Fruit fly (Drosophila melanogaster) whole organism, embryonic: ENCODE measurements around the gene CG5892.

Experiments used
- Antp ChIP-seq: fragments of 200-800 bp; sonication (Bioruptor generic); optimal IDR thresholded peaks from 3 replicates; lab custom pipeline; 2016; ENCODE audit warnings: missing biosample characterization, missing genetic modification characterization
- CG11723 ChIP-seq: fragments of 200-800 bp; sonication (Bioruptor generic); optimal IDR thresholded peaks from 2 replicates; lab custom pipeline; 2017; ENCODE audit warnings: missing biosample characterization, mild to moderate bottlenecking, missing genetic modification characterization
- CG12219 ChIP-seq: fragments of 200-800 bp; sonication (Bioruptor generic); optimal IDR thresholded peaks from 3 replicates; lab custom pipeline; 2018; ENCODE audit warnings: missing biosample characterization, mild to moderate bottlenecking, missing genetic modification characterization
- CG13775 ChIP-seq: fragments of 200-800 bp; sonication (Bioruptor generic); optimal IDR thresholded peaks from 3 replicates; lab custom pipeline; 2017; ENCODE audit warnings: missing biosample characterization, mild to moderate bottlenecking, missing genetic modification characterization
- CG17361 ChIP-seq: fragments of 200-800 bp; sonication (Bioruptor generic); IDR thresholded peaks from 3 replicates; pipeline ENCODE4 v1.3.6; 2022; ENCODE audit warnings: missing biosample characterization, missing genetic modification characterization
- CG17612 ChIP-seq: fragments of 200-800 bp; sonication (Bioruptor generic); IDR thresholded peaks from 2 replicates; pipeline ENCODE4 v1.3.6; 2022; ENCODE audit warnings: missing biosample characterization, missing genetic modification characterization
- CG18011 ChIP-seq: fragments of 200-800 bp; sonication (Bioruptor generic); optimal IDR thresholded peaks from 2 replicates; lab custom pipeline; 2017; ENCODE audit warnings: missing biosample characterization, missing genetic modification characterization, mild to moderate bottlenecking, moderate library complexity, missing genotype
- CG30020 ChIP-seq: fragments of 200-800 bp; optimal IDR thresholded peaks from 2 replicates; lab custom pipeline; 2019; ENCODE audit warnings: missing biosample characterization, mild to moderate bottlenecking, missing genetic modification characterization, moderate library complexity
- CG30403 ChIP-seq: fragments of 200-800 bp; sonication (Bioruptor generic); optimal IDR thresholded peaks from 3 replicates; lab custom pipeline; 2016; ENCODE audit warnings: missing biosample characterization, missing genetic modification characterization
- CG31441 ChIP-seq: fragments of 200-800 bp; sonication (Bioruptor generic); IDR thresholded peaks from 2 replicates; pipeline ENCODE4 v1.3.6; 2022; ENCODE audit warnings: missing biosample characterization, missing genetic modification characterization
- CG3281 ChIP-seq: fragments of 200-800 bp; sonication (Bioruptor generic); optimal IDR thresholded peaks from 3 replicates; lab custom pipeline; 2017; ENCODE audit warnings: missing biosample characterization, mild to moderate bottlenecking, missing genetic modification characterization
- CG34376 ChIP-seq: fragments of 200-800 bp; sonication (Bioruptor generic); optimal IDR thresholded peaks from 2 replicates; lab custom pipeline; 2018; ENCODE audit warnings: missing biosample characterization, mild to moderate bottlenecking, missing genetic modification characterization
- CG3847 ChIP-seq: fragments of 200-800 bp; sonication (Bioruptor generic); IDR thresholded peaks from 2 replicates; pipeline ENCODE4 v1.3.6; 2022; ENCODE audit warnings: missing biosample characterization, missing genetic modification characterization
- CG6854 ChIP-seq: fragments of 200-800 bp; sonication (Bioruptor generic); optimal IDR thresholded peaks from 3 replicates; lab custom pipeline; 2017; ENCODE audit warnings: missing biosample characterization, mild to moderate bottlenecking, missing genetic modification characterization
- CG7357 ChIP-seq: fragments of 200-800 bp; sonication (Bioruptor generic); IDR thresholded peaks from 3 replicates; pipeline ENCODE4 v1.3.6; 2022; ENCODE audit warnings: missing biosample characterization, missing genetic modification characterization
- CG7372 ChIP-seq: fragments of 200-800 bp; sonication (Bioruptor generic); IDR thresholded peaks from 2 replicates; pipeline ENCODE4 v1.3.6; 2022; ENCODE audit warnings: missing biosample characterization, missing genetic modification characterization
- CG7839 ChIP-seq: fragments of 200-800 bp; sonication (Bioruptor generic); optimal IDR thresholded peaks from 3 replicates; lab custom pipeline; 2018; ENCODE audit warnings: missing biosample characterization, mild to moderate bottlenecking, missing genetic modification characterization, moderate library complexity
- CG8281 ChIP-seq: fragments of 200-800 bp; sonication (Bioruptor generic); optimal IDR thresholded peaks from 2 replicates; lab custom pipeline; 2018; ENCODE audit warnings: missing biosample characterization, mild to moderate bottlenecking, missing genetic modification characterization, moderate library complexity
- HLH54F ChIP-seq: fragments of 200-800 bp; sonication (Bioruptor generic); optimal IDR thresholded peaks from 3 replicates; lab custom pipeline; 2016; ENCODE audit warnings: missing biosample characterization, missing genetic modification characterization
- Hsf ChIP-seq: fragments of 200-800 bp; sonication (Bioruptor generic); optimal IDR thresholded peaks from 3 replicates; lab custom pipeline; 2016; ENCODE audit warnings: missing biosample characterization, missing genetic modification characterization
- Jarid2 ChIP-seq: fragments of 200-800 bp; sonication (Bioruptor generic); optimal IDR thresholded peaks from 3 replicates; lab custom pipeline; 2017; ENCODE audit warnings: mild to moderate bottlenecking, missing biosample characterization, missing genetic modification reagents, missing genetic modification characterization
- NC2β ChIP-seq: fragments of 200-800 bp; sonication (Bioruptor generic); optimal IDR thresholded peaks from 2 replicates; lab custom pipeline; 2016; ENCODE audit warnings: missing biosample characterization, missing genetic modification characterization
- Ravus ChIP-seq: fragments of 200-800 bp; sonication (Bioruptor generic); IDR thresholded peaks from 2 replicates; pipeline ENCODE4 v1.3.6; 2022; ENCODE audit warnings: missing biosample characterization, missing genetic modification characterization
- Side ChIP-seq: fragments of 200-800 bp; sonication (Bioruptor generic); optimal IDR thresholded peaks from 2 replicates; lab custom pipeline; 2016; ENCODE audit warnings: missing biosample characterization, missing genetic modification characterization
- az2 ChIP-seq: fragments of 200-800 bp; sonication (Bioruptor generic); optimal IDR thresholded peaks from 3 replicates; lab custom pipeline; 2016; ENCODE audit warnings: missing biosample characterization, missing genetic modification characterization
- bbx ChIP-seq: fragments of 200-800 bp; sonication (Bioruptor generic); IDR thresholded peaks from 2 replicates; pipeline ENCODE4 v1.3.6; 2022; ENCODE audit warnings: missing biosample characterization, missing genetic modification characterization; ENCODE audit not compliant: partially characterized antibody
- bowl ChIP-seq: fragments of 200-800 bp; sonication (Bioruptor generic); IDR thresholded peaks from 2 replicates; pipeline ENCODE4 v1.3.6; 2022; ENCODE audit warnings: missing biosample characterization, missing genetic modification characterization
- chif ChIP-seq, 2 experiments: fragments of 200-800 bp; sonication (Bioruptor generic); optimal IDR thresholded peaks; 3 replicates each; lab custom pipeline; 2016; ENCODE audit warnings: missing biosample characterization in 2 of 2, missing genetic modification characterization in 2 of 2
- ci ChIP-seq: fragments of 200-800 bp; sonication (Bioruptor generic); IDR thresholded peaks from 3 replicates; pipeline ENCODE4 v1.3.6; 2022; ENCODE audit warnings: missing biosample characterization, missing genetic modification characterization
- cwo ChIP-seq: fragments of 200-800 bp; sonication (Bioruptor generic); optimal IDR thresholded peaks from 3 replicates; lab custom pipeline; 2017; ENCODE audit warnings: missing biosample characterization, missing genetic modification characterization, mild to moderate bottlenecking, moderate library complexity, missing genetic modification reagents
- dm ChIP-seq: fragments of 200-800 bp; sonication (Bioruptor generic); optimal IDR thresholded peaks from 3 replicates; lab custom pipeline; 2016; ENCODE audit warnings: missing biosample characterization, missing genetic modification characterization
- dmrt99B ChIP-seq: fragments of 200-800 bp; sonication (Bioruptor generic); optimal IDR thresholded peaks from 2 replicates; lab custom pipeline; 2018; ENCODE audit warnings: missing biosample characterization, mild to moderate bottlenecking, missing genetic modification characterization, moderate library complexity
- dysf ChIP-seq: fragments of 200-800 bp; sonication (Bioruptor generic); IDR thresholded peaks from 3 replicates; pipeline ENCODE4 v1.3.6; 2022; ENCODE audit warnings: missing biosample characterization, missing genetic modification characterization
- fd96Cb ChIP-seq: fragments of 200-800 bp; sonication (Bioruptor generic); optimal IDR thresholded peaks from 2 replicates; lab custom pipeline; 2018; ENCODE audit warnings: missing biosample characterization, mild to moderate bottlenecking, missing genetic modification characterization, moderate library complexity
- gcm ChIP-seq: fragments of 200-800 bp; sonication (Bioruptor generic); optimal IDR thresholded peaks from 2 replicates; lab custom pipeline; 2019; ENCODE audit warnings: missing biosample characterization, mild to moderate bottlenecking, missing genetic modification characterization, moderate library complexity
- grau ChIP-seq: fragments of 200-800 bp; optimal IDR thresholded peaks from 3 replicates; lab custom pipeline; 2019; ENCODE audit warnings: missing biosample characterization, mild to moderate bottlenecking, missing genetic modification characterization, moderate library complexity
- gsb-n ChIP-seq: fragments of 200-800 bp; sonication (Bioruptor generic); optimal IDR thresholded peaks from 3 replicates; lab custom pipeline; 2018; ENCODE audit warnings: missing biosample characterization, mild to moderate bottlenecking, missing genetic modification characterization
- h ChIP-seq: fragments of >200 bp; optimal IDR thresholded peaks from 2 replicates; lab custom pipeline; 2017
- ham ChIP-seq: fragments of 200-800 bp; sonication (Bioruptor generic); IDR thresholded peaks from 2 replicates; pipeline ENCODE4 v1.3.6; 2022; ENCODE audit warnings: missing biosample characterization, missing genetic modification characterization
- lbe ChIP-seq: fragments of 200-800 bp; sonication (Bioruptor generic); optimal IDR thresholded peaks from 2 replicates; lab custom pipeline; 2016; ENCODE audit warnings: missing biosample characterization, mild to moderate bottlenecking, missing genetic modification characterization
- lov ChIP-seq, 2 experiments: fragments of 200-800 bp in 1 of 2; fragments of >200 bp in 1 of 2; sonication (Bioruptor generic) in 1 of 2; IDR thresholded peaks in 1 of 2; optimal IDR thresholded peaks in 1 of 2; 2 replicates in 1 of 2; 3 replicates in 1 of 2; pipeline versions ENCODE4 v1.3.6 to Lab custom; 2017 to 2022; ENCODE audit warnings: missing biosample characterization in 1 of 2, missing genetic modification characterization in 1 of 2
- mam ChIP-seq: fragments of 200-800 bp; sonication (Bioruptor generic); optimal IDR thresholded peaks from 3 replicates; lab custom pipeline; 2016; ENCODE audit warnings: missing biosample characterization, missing genetic modification characterization
- pros ChIP-seq: fragments of 200-800 bp; sonication (Bioruptor generic); optimal IDR thresholded peaks from 3 replicates; lab custom pipeline; 2019; ENCODE audit warnings: missing biosample characterization, mild to moderate bottlenecking, missing genetic modification characterization, moderate library complexity
- sens ChIP-seq: fragments of 200-800 bp; sonication (Bioruptor generic); peaks from one replicate; lab custom pipeline; 2016; ENCODE audit warnings: missing biosample characterization, missing genetic modification characterization
- slp2 ChIP-seq: fragments of 200-800 bp; sonication (Bioruptor generic); optimal IDR thresholded peaks from 2 replicates; lab custom pipeline; 2016; ENCODE audit warnings: missing biosample characterization, missing genetic modification characterization
- sqz ChIP-seq: fragments of 200-800 bp; sonication (Bioruptor generic); optimal IDR thresholded peaks from 3 replicates; lab custom pipeline; 2018; ENCODE audit warnings: missing biosample characterization, mild to moderate bottlenecking, missing genetic modification characterization
- stwl ChIP-seq: fragments of 200-800 bp; sonication (Bioruptor generic); optimal IDR thresholded peaks from 3 replicates; lab custom pipeline; 2018; ENCODE audit warnings: missing biosample characterization, mild to moderate bottlenecking, missing genetic modification characterization, moderate library complexity
- tap ChIP-seq: fragments of 200-800 bp; optimal IDR thresholded peaks from 3 replicates; lab custom pipeline; 2019; ENCODE audit warnings: missing biosample characterization, mild to moderate bottlenecking, missing genetic modification characterization, moderate library complexity
- tin ChIP-seq: fragments of 200-800 bp; sonication (Bioruptor generic); optimal IDR thresholded peaks from 3 replicates; lab custom pipeline; 2016; ENCODE audit warnings: missing biosample characterization, missing genetic modification characterization
- toy ChIP-seq: fragments of 200-800 bp; sonication (Bioruptor generic); IDR thresholded peaks from 2 replicates; pipeline ENCODE4 v1.3.6; 2022; ENCODE audit warnings: missing biosample characterization, missing genetic modification characterization
- ttk ChIP-seq: fragments of 200-800 bp; sonication (Bioruptor generic); IDR thresholded peaks from 2 replicates; pipeline ENCODE4 v2.1.2; 2022; ENCODE audit warnings: missing biosample characterization, missing genetic modification characterization
- unpg ChIP-seq: fragments of 200-800 bp; sonication (Bioruptor generic); optimal IDR thresholded peaks from 3 replicates; lab custom pipeline; 2018; ENCODE audit warnings: missing biosample characterization, mild to moderate bottlenecking, missing genetic modification characterization, moderate library complexity

CG5892 gene

DNA sequence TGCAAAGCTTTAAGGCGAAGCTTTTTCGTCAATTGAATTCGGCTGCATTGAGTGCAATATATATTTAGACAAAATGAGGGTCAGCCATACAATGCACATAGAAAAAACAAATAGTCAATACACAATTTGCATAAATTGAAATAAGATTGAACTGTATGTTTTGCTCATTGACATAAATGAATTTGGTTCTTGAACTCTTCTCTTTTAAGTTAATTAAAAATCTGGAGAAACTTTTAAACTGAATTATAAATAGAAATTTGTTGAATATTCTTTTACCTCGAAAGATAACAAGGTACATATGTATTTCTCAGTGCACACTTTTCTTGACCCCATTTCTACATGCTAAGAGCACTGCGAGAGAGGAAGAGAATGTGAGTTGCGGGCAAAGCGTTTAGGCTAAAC lies 36.1 kb upstream of the CG5892 start (continued):
- TF ChIP-seq pros (GFP tag; lab: Kevin White, UChicago) (peak; percentile 70), bowl (GFP tag; lab: Robert Waterston, UW) (no peak), CG17612 (GFP tag; lab: Robert Waterston, UW) (no peak), CG7357 (GFP tag; lab: Robert Waterston, UW) (no peak), sqz (GFP tag; lab: Kevin White, UChicago) (no peak), CG34376 (GFP tag; lab: Kevin White, UChicago) (no peak), dysf (peak; percentile 5; the same call in 1 of the 3 replicates), lov (optimal IDR thresholded peaks at IDR 0.05; lab: Kevin White, UChicago) (no peak), lov (GFP tag; IDR thresholded peaks at IDR 0.05; lab: Robert Waterston, UW) (no peak), gsb-n (tag; lab: Kevin White, UChicago) (peak; percentile 31), CG3281 (no peak), dm (GFP tag; lab: Kevin White, UChicago) (no peak), CG12219 (GFP tag; lab: Kevin White, UChicago) (no peak), ttk (GFP tag; lab: Robert Waterston, UW) (no peak), CG6854 (GFP tag; lab: Kevin White, UChicago) (no peak), NC2β (no peak), fd96Cb (tag; lab: Kevin White, UChicago) (no peak), az2 (GFP tag; lab: Kevin White, UChicago) (no peak), Antp (GFP tag; lab: Kevin White, UChicago) (no peak), unpg (GFP tag; lab: Kevin White, UChicago) (peak; percentile 50), tap (tag; lab: Kevin White, UChicago) (no peak), tin (GFP tag; lab: Kevin White, UChicago) (no peak), sens (GFP tag; lab: Kevin White, UChicago) (peak; percentile 82), ham (GFP tag; lab: Robert Waterston, UW) (no peak), CG3847 (no peak), grau (peak; percentile 41), Side (GFP tag; lab: Kevin White, UChicago) (no peak), Hsf (GFP tag; lab: Kevin White, UChicago) (no peak), CG13775 (GFP tag; lab: Kevin White, UChicago) (peak; percentile 6), CG17361 (GFP tag; lab: Robert Waterston, UW) (peak; percentile 72; the same call in 2 of the 3 replicates), cwo (no peak), CG8281 (tag; lab: Kevin White, UChicago) (no peak), dmrt99B (tag; lab: Kevin White, UChicago) (peak; percentile 62), CG7839 (tag; lab: Kevin White, UChicago) (peak; percentile 15), mam (GFP tag; lab: Kevin White, UChicago) (no peak), slp2 (GFP tag; lab: Kevin White, UChicago) (no peak), chif (GFP tag; optimal IDR thresholded peaks at IDR 0.05; lab: Kevin White, UChicago) (no peak), CG18011 (peak; percentile 16), bbx (no peak), CG30403 (peak; percentile 44), h (lab: Kevin White, UChicago) (no peak), Jarid2 (no peak), CG11723 (GFP tag; lab: Kevin White, UChicago) (no peak), HLH54F (no peak), CG30020 (tag; lab: Kevin White, UChicago) (no peak), Ravus (GFP tag; lab: Robert Waterston, UW) (no peak), CG31441 (peak; percentile 68), ci (GFP tag; lab: Robert Waterston, UW) (peak; percentile 28; the same call in 2 of the 3 replicates), lbe (no peak), CG7372 (no peak), gcm (peak; percentile 49), toy (no peak), stwl (tag; lab: Kevin White, UChicago) (no peak)
